Fruit fly (Drosophila melanogaster): Measurements from ENCODE around the gene chico.
A peak's percentile ranks its signal among the peaks of the same experiment; 100 is the strongest.

Gene chico

dm6 chr2L:10210631-10211557 lies 36.0 kb downstream of the chico start, which contains the start of the genes CG5727 and ath (continued):
- TF ChIP-seq vnd (GFP tag; IDR thresholded peaks at IDR 0.05; ENCODE audit: partially characterized antibody) (no peak), CG1792 (GFP tag; optimal IDR thresholded peaks at IDR 0.05) (no peak), nom (GFP tag; optimal IDR thresholded peaks at IDR 0.05) (no peak), Hmx (GFP tag; optimal IDR thresholded peaks at IDR 0.05) (no peak), aop (GFP tag; IDR thresholded peaks at IDR 0.05) (no peak), CG11398 (GFP tag; optimal IDR thresholded peaks at IDR 0.05) (no peak), gcm2 (GFP tag; optimal IDR thresholded peaks at IDR 0.05) (no peak), YL-1 (GFP tag; optimal IDR thresholded peaks at IDR 0.05) (peak; percentile 35), CG7556 (GFP tag; optimal IDR thresholded peaks at IDR 0.05) (no peak), Kr (GFP tag; optimal IDR thresholded peaks at IDR 0.05) (no peak), bsh (GFP tag; optimal IDR thresholded peaks at IDR 0.05) (no peak), Lim3 (GFP tag; IDR thresholded peaks at IDR 0.05) (no peak), Pdp1 (GFP tag; optimal IDR thresholded peaks at IDR 0.05) (no peak), CHES-1-like (GFP tag; optimal IDR thresholded peaks at IDR 0.05) (no peak), Stat92E (GFP tag; optimal IDR thresholded peaks at IDR 0.05) (no peak), CG2889 (GFP tag; IDR thresholded peaks at IDR 0.05) (no peak), CG17568 (GFP tag; optimal IDR thresholded peaks at IDR 0.05) (no peak), mld (GFP tag; IDR thresholded peaks at IDR 0.05; ENCODE audit: partially characterized antibody) (no peak), Xbp1 (GFP tag; optimal IDR thresholded peaks at IDR 0.05) (no peak), ro (GFP tag; IDR thresholded peaks at IDR 0.05) (no peak), Doc3 (GFP tag; IDR thresholded peaks at IDR 0.05; ENCODE audit: partially characterized antibody) (no peak), BEAF-32 (GFP tag; optimal IDR thresholded peaks at IDR 0.05) (peak; percentile 18), GATAe (GFP tag; conservative IDR thresholded peaks at IDR 0.05) (no peak), Sry-β (GFP tag; optimal IDR thresholded peaks at IDR 0.05) (no peak), NfI (GFP tag; optimal IDR thresholded peaks at IDR 0.05) (no peak), Chrac-16 (GFP tag; optimal IDR thresholded peaks at IDR 0.05) (no peak), bcd (GFP tag; optimal IDR thresholded peaks at IDR 0.05) (no peak), ranshi (GFP tag; IDR thresholded peaks at IDR 0.05) (no peak), her (GFP tag; optimal IDR thresholded peaks at IDR 0.05) (no peak), pnt (GFP tag; optimal IDR thresholded peaks at IDR 0.05) (no peak), gt (GFP tag; IDR thresholded peaks at IDR 0.05) (no peak), seq (GFP tag; IDR thresholded peaks at IDR 0.05) (no peak; the same call in 1 of the 2 replicates), wdn (GFP tag; IDR thresholded peaks at IDR 0.05) (no peak), Gsc (GFP tag; IDR thresholded peaks at IDR 0.05) (no peak), insv (GFP tag; optimal IDR thresholded peaks at IDR 0.05) (no peak), CG13123 (GFP tag; optimal IDR thresholded peaks at IDR 0.05) (no peak), CG34376 (GFP tag; optimal IDR thresholded peaks at IDR 0.05) (peak; percentile 7), CG8290 (GFP tag; optimal IDR thresholded peaks at IDR 0.05) (no peak), CG8290 (tag; optimal IDR thresholded peaks at IDR 0.05) (no peak), phol (tag; optimal IDR thresholded peaks at IDR 0.05) (peak; percentile 28), chm (GFP tag; IDR thresholded peaks at IDR 0.05) (no peak), peb (GFP tag; IDR thresholded peaks at IDR 0.05) (no peak), ATbp (GFP tag; optimal IDR thresholded peaks at IDR 0.05) (no peak), yki (optimal IDR thresholded peaks at IDR 0.05) (no peak), CG11560 (tag; IDR thresholded peaks at IDR 0.05) (no peak), sens (GFP tag) (peak; percentile 72), CG9876 (GFP tag; optimal IDR thresholded peaks at IDR 0.05) (no peak), CG10654 (GFP tag; optimal IDR thresholded peaks at IDR 0.05) (no peak), CG7786 (GFP tag; optimal IDR thresholded peaks at IDR 0.05) (no peak), CG5180 (GFP tag; optimal IDR thresholded peaks at IDR 0.05) (no peak)
